Fruit fly (Drosophila melanogaster) whole organism, embryonic: ENCODE measurements around the gene eya.

Source experiments
- Adf1 ChIP-seq: fragments of 200-800 bp; sonication (Bioruptor generic); IDR thresholded peaks from 2 replicates; pipeline ENCODE4 v1.3.6; 2022; ENCODE audit warnings: missing biosample characterization, missing genetic modification characterization
- C15 ChIP-seq: fragments of 200-800 bp; sonication (Bioruptor generic); IDR thresholded peaks from 3 replicates; pipeline ENCODE4 v1.3.6; 2022; ENCODE audit warnings: missing biosample characterization, missing genetic modification characterization
- CG1024 ChIP-seq: fragments of 200-800 bp; sonication (Bioruptor generic); IDR thresholded peaks from 2 replicates; pipeline ENCODE4 v1.3.6; 2022; ENCODE audit warnings: missing biosample characterization, missing genetic modification characterization
- CG10462 ChIP-seq: fragments of 200-800 bp; sonication (Bioruptor generic); optimal IDR thresholded peaks from 2 replicates; lab custom pipeline; 2016; ENCODE audit warnings: missing biosample characterization, missing genetic modification characterization
- CG12299 ChIP-seq: fragments of 200-800 bp; sonication (Bioruptor generic); optimal IDR thresholded peaks from 2 replicates; lab custom pipeline; 2018; ENCODE audit warnings: missing biosample characterization, mild to moderate bottlenecking, missing genetic modification characterization
- CG13123 ChIP-seq: fragments of 200-800 bp; sonication (Bioruptor generic); optimal IDR thresholded peaks from 2 replicates; lab custom pipeline; 2016; ENCODE audit warnings: missing biosample characterization, missing genetic modification characterization
- CG14667 ChIP-seq: fragments of 200-800 bp; sonication (Bioruptor generic); IDR thresholded peaks from 2 replicates; pipeline ENCODE4 v1.3.6; 2022; ENCODE audit warnings: missing biosample characterization, missing genetic modification characterization
- CG15514 ChIP-seq: fragments of 200-800 bp; sonication (Bioruptor generic); optimal IDR thresholded peaks from 3 replicates; lab custom pipeline; 2017; ENCODE audit warnings: missing biosample characterization, missing genetic modification characterization, mild to moderate bottlenecking, moderate library complexity, missing genetic modification reagents
- CG18011 ChIP-seq: fragments of 200-800 bp; sonication (Bioruptor generic); optimal IDR thresholded peaks from 2 replicates; lab custom pipeline; 2017; ENCODE audit warnings: missing biosample characterization, missing genetic modification characterization, mild to moderate bottlenecking, moderate library complexity, missing genotype
- CG2199 ChIP-seq: fragments of 200-800 bp; sonication (Bioruptor generic); IDR thresholded peaks from 3 replicates; pipeline ENCODE4 v1.3.6; 2022; ENCODE audit warnings: missing biosample characterization, missing genetic modification characterization
- CG3065 ChIP-seq: fragments of 200-800 bp; sonication (Bioruptor generic); optimal IDR thresholded peaks from 2 replicates; lab custom pipeline; 2016; ENCODE audit warnings: missing biosample characterization, missing genetic modification characterization
- CG4617 ChIP-seq: fragments of 200-800 bp; sonication (Bioruptor generic); optimal IDR thresholded peaks from 3 replicates; lab custom pipeline; 2016; ENCODE audit warnings: missing biosample characterization, missing genetic modification characterization, borderline replicate concordance
- CG5953 ChIP-seq: fragments of 200-800 bp; sonication (Bioruptor generic); IDR thresholded peaks from 2 replicates; pipeline ENCODE4 v1.3.6; 2022; ENCODE audit warnings: missing biosample characterization, missing genetic modification characterization
- CG6813 ChIP-seq: fragments of 200-800 bp; sonication (Bioruptor generic); optimal IDR thresholded peaks from 2 replicates; lab custom pipeline; 2017; ENCODE audit warnings: missing biosample characterization, missing genetic modification characterization, mild to moderate bottlenecking, moderate library complexity, missing genetic modification reagents
- CG7271 ChIP-seq: fragments of 200-800 bp; sonication (Bioruptor generic); optimal IDR thresholded peaks from 2 replicates; lab custom pipeline; 2018; ENCODE audit warnings: missing biosample characterization, mild to moderate bottlenecking, missing genetic modification characterization, moderate library complexity
- CG7963 ChIP-seq: fragments of 200-800 bp; sonication (Bioruptor generic); IDR thresholded peaks from 3 replicates; pipeline ENCODE4 v1.3.6; 2022; ENCODE audit warnings: missing biosample characterization, missing genetic modification characterization; ENCODE audit not compliant: partially characterized antibody
- CG7987 ChIP-seq: fragments of 200-800 bp; sonication (Bioruptor generic); optimal IDR thresholded peaks from 2 replicates; lab custom pipeline; 2018; ENCODE audit warnings: missing biosample characterization, mild to moderate bottlenecking, missing genetic modification characterization, moderate library complexity
- CG8359 ChIP-seq: fragments of 200-800 bp; sonication (Bioruptor generic); optimal IDR thresholded peaks from 2 replicates; lab custom pipeline; 2017; ENCODE audit warnings: missing biosample characterization, mild to moderate bottlenecking, missing genetic modification characterization, borderline replicate concordance
- CkIIα-i1 ChIP-seq: fragments of 200-800 bp; sonication (Bioruptor generic); IDR thresholded peaks from 2 replicates; pipeline ENCODE4 v1.3.6; 2022; ENCODE audit warnings: missing biosample characterization, missing genetic modification characterization
- CrebB ChIP-seq: fragments of 200-800 bp; sonication (Bioruptor generic); optimal IDR thresholded peaks from 3 replicates; lab custom pipeline; 2018; ENCODE audit warnings: missing biosample characterization, mild to moderate bottlenecking, missing genetic modification characterization
- Dad ChIP-seq: fragments of 200-800 bp; sonication (Bioruptor generic); optimal IDR thresholded peaks from 3 replicates; lab custom pipeline; 2016; ENCODE audit warnings: missing biosample characterization, missing genetic modification characterization
- Fer3 ChIP-seq: fragments of 200-800 bp; sonication (Bioruptor generic); optimal IDR thresholded peaks from 2 replicates; lab custom pipeline; 2018; ENCODE audit warnings: missing biosample characterization, mild to moderate bottlenecking, missing genetic modification characterization, moderate library complexity
- HLH54F ChIP-seq: fragments of 200-800 bp; sonication (Bioruptor generic); optimal IDR thresholded peaks from 3 replicates; lab custom pipeline; 2016; ENCODE audit warnings: missing biosample characterization, missing genetic modification characterization
- Lim3 ChIP-seq: fragments of 200-800 bp; sonication (Bioruptor generic); IDR thresholded peaks from 2 replicates; pipeline ENCODE4 v1.3.6; 2022; ENCODE audit warnings: missing biosample characterization, missing genetic modification characterization
- Mad ChIP-seq: fragments of 200-800 bp; sonication (Bioruptor generic); optimal IDR thresholded peaks from 2 replicates; lab custom pipeline; 2016; ENCODE audit warnings: missing biosample characterization, missing genetic modification characterization
- Mrtf ChIP-seq: fragments of 200-800 bp; sonication (Bioruptor generic); IDR thresholded peaks from 3 replicates; pipeline ENCODE4 v1.3.6; 2022; ENCODE audit warnings: missing biosample characterization, missing genetic modification characterization
- Pdp1 ChIP-seq, 2 experiments: fragments of 200-800 bp; sonication (Bioruptor generic); optimal IDR thresholded peaks; 3 replicates each; lab custom pipeline; 2016; ENCODE audit warnings: missing biosample characterization in 2 of 2, missing genetic modification characterization in 2 of 2, mild to moderate bottlenecking in 1 of 2, moderate library complexity in 1 of 2
- Rfx ChIP-seq: fragments of 200-800 bp; sonication (Bioruptor generic); IDR thresholded peaks from 2 replicates; pipeline ENCODE4 v1.3.6; 2022; ENCODE audit warnings: missing biosample characterization, missing genetic modification characterization
- Rx ChIP-seq: fragments of 200-800 bp; sonication (Bioruptor generic); IDR thresholded peaks from 2 replicates; pipeline ENCODE4 v1.3.6; 2022; ENCODE audit warnings: missing biosample characterization, missing genetic modification characterization
- Spps ChIP-seq: fragments of 200-800 bp; sonication (Bioruptor generic); optimal IDR thresholded peaks from 2 replicates; lab custom pipeline; 2018; ENCODE audit warnings: missing biosample characterization, mild to moderate bottlenecking, missing genetic modification characterization
- TFAM ChIP-seq: fragments of 200-800 bp; sonication (Bioruptor generic); optimal IDR thresholded peaks from 2 replicates; lab custom pipeline; 2017; ENCODE audit warnings: missing biosample characterization, missing genetic modification characterization, inconsistent platforms
- bbx ChIP-seq: fragments of 200-800 bp; sonication (Bioruptor generic); IDR thresholded peaks from 2 replicates; pipeline ENCODE4 v1.3.6; 2022; ENCODE audit warnings: missing biosample characterization, missing genetic modification characterization; ENCODE audit not compliant: partially characterized antibody
- cg ChIP-seq: fragments of 200-800 bp; sonication (Bioruptor generic); optimal IDR thresholded peaks from 3 replicates; lab custom pipeline; 2019; ENCODE audit warnings: missing biosample characterization, mild to moderate bottlenecking, missing genetic modification characterization, moderate library complexity
- dm ChIP-seq: fragments of 200-800 bp; sonication (Bioruptor generic); optimal IDR thresholded peaks from 3 replicates; lab custom pipeline; 2016; ENCODE audit warnings: missing biosample characterization, missing genetic modification characterization
- dmrt99B ChIP-seq: fragments of 200-800 bp; sonication (Bioruptor generic); optimal IDR thresholded peaks from 2 replicates; lab custom pipeline; 2018; ENCODE audit warnings: missing biosample characterization, mild to moderate bottlenecking, missing genetic modification characterization, moderate library complexity
- fd102C ChIP-seq: fragments of 200-800 bp; sonication (Bioruptor generic); optimal IDR thresholded peaks from 2 replicates; lab custom pipeline; 2018; ENCODE audit warnings: missing biosample characterization, mild to moderate bottlenecking, missing genetic modification characterization, moderate library complexity
- fd96Cb ChIP-seq: fragments of 200-800 bp; sonication (Bioruptor generic); optimal IDR thresholded peaks from 2 replicates; lab custom pipeline; 2018; ENCODE audit warnings: missing biosample characterization, mild to moderate bottlenecking, missing genetic modification characterization, moderate library complexity
- gsb-n ChIP-seq: fragments of 200-800 bp; sonication (Bioruptor generic); optimal IDR thresholded peaks from 3 replicates; lab custom pipeline; 2018; ENCODE audit warnings: missing biosample characterization, mild to moderate bottlenecking, missing genetic modification characterization
- inv ChIP-seq: fragments of 200-800 bp; sonication (Bioruptor generic); IDR thresholded peaks from 2 replicates; pipeline ENCODE4 v1.3.6; 2022; ENCODE audit warnings: missing biosample characterization, missing genetic modification characterization; ENCODE audit not compliant: partially characterized antibody
- jumu ChIP-seq: fragments of 200-800 bp; sonication (Bioruptor generic); optimal IDR thresholded peaks from 3 replicates; lab custom pipeline; 2016; ENCODE audit warnings: missing biosample characterization, missing genetic modification characterization
- peb ChIP-seq: fragments of 200-800 bp; sonication (Bioruptor generic); IDR thresholded peaks from 2 replicates; pipeline ENCODE4 v1.3.6; 2022; ENCODE audit warnings: missing biosample characterization, missing genetic modification characterization
- pho ChIP-seq: fragments of 200-800 bp; sonication (Bioruptor generic); optimal IDR thresholded peaks from 2 replicates; lab custom pipeline; 2016; ENCODE audit warnings: missing biosample characterization, missing genetic modification characterization
- pita ChIP-seq: fragments of 200-800 bp; sonication (Bioruptor generic); optimal IDR thresholded peaks from 2 replicates; lab custom pipeline; 2017; ENCODE audit warnings: missing biosample characterization, mild to moderate bottlenecking, missing genetic modification characterization
- seq ChIP-seq: fragments of 200-800 bp; sonication (Bioruptor generic); IDR thresholded peaks from 2 replicates; pipeline ENCODE4 v1.3.6; 2022; ENCODE audit warnings: missing biosample characterization, missing genetic modification characterization
- slp2 ChIP-seq: fragments of 200-800 bp; sonication (Bioruptor generic); optimal IDR thresholded peaks from 2 replicates; lab custom pipeline; 2016; ENCODE audit warnings: missing biosample characterization, missing genetic modification characterization
- tup ChIP-seq: fragments of 200-800 bp; sonication (Bioruptor generic); optimal IDR thresholded peaks from 2 replicates; lab custom pipeline; 2016; ENCODE audit warnings: missing biosample characterization, mild to moderate bottlenecking, missing genetic modification characterization, moderate library complexity
- zen ChIP-seq: fragments of 200-800 bp; sonication (Bioruptor generic); optimal IDR thresholded peaks from 3 replicates; lab custom pipeline; 2018; ENCODE audit warnings: missing biosample characterization, mild to moderate bottlenecking, missing genetic modification characterization, moderate library complexity
- zen2 ChIP-seq: fragments of 200-800 bp; sonication (Bioruptor generic); IDR thresholded peaks from 3 replicates; pipeline ENCODE4 v1.3.6; 2022; ENCODE audit warnings: missing biosample characterization, missing genetic modification characterization; ENCODE audit not compliant: partially characterized antibody

eya gene

DNA sequence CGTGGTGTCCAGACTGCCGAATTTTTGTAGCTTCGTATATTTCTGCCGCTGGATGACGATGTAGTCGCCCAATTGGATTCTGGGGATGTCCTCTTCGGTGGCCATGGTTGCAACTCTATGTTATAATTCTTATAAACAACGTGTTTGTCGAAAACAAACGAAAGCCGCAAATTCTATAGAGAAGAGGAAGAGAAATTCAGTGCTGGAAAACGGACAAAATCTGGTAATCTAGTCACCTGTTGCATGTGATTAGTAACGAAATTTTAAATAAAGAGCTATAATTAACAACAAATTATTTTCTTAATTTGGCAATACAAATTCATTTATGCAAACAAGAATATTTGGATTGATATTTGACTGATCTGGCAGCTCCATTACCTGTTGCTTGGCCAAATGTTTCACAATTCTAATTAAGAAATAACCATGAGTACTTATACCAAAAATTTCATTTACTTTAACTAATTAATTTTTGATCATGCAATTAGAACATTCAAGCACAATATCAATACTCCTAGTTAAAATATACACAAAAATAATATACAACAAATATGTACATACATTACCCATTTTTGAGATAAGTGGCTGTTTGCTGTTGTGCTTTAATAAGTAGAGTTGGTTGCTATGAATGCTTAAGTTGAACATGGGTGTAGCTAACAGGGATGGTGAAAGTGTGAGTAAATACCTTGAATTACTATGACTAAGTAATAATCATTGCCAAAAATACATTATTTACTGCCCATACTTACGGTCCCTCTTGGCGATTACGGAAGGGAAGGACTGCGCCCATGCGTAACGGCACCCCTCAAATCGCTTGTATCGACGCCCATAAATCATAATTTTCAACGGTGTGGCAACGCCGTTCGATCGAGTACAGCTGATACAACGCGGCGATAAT lies 14.9 kb upstream of the eya start, which contains the start of the genes Trmt6 and Ent2 (continued):
- TF ChIP-seq CG14667 (GFP tag; lab: Robert Waterston, UW) (peak; percentile 97), dmrt99B (tag; lab: Kevin White, UChicago) (peak; percentile 94), CG7963 (GFP tag; lab: Robert Waterston, UW) (no peak), dm (GFP tag; lab: Kevin White, UChicago) (peak; percentile 91), fd102C (GFP tag; lab: Kevin White, UChicago) (no peak), CG7987 (GFP tag; lab: Kevin White, UChicago) (peak; percentile 82), CG12299 (peak; percentile 72), Adf1 (GFP tag; lab: Robert Waterston, UW) (peak; percentile 77), Spps (peak; percentile 58), CG13123 (GFP tag; lab: Kevin White, UChicago) (peak; percentile 86), inv (no peak), Dad (GFP tag; lab: Kevin White, UChicago) (peak; percentile 92), CG4617 (GFP tag; lab: Kevin White, UChicago) (peak; percentile 91), fd96Cb (tag; lab: Kevin White, UChicago) (peak; percentile 95), CG8359 (GFP tag; lab: Kevin White, UChicago) (peak; percentile 9), CG7271 (tag; lab: Kevin White, UChicago) (peak; percentile 79), Rx (GFP tag; lab: Robert Waterston, UW) (peak; percentile 98), zen2 (GFP tag; lab: Robert Waterston, UW) (no peak), jumu (GFP tag; lab: Kevin White, UChicago) (peak; percentile 98), CG1024 (peak; percentile 92), seq (GFP tag; lab: Robert Waterston, UW) (peak; percentile 94), Rfx (peak; percentile 99), CG2199 (peak; percentile 95), Pdp1 (GFP tag; optimal IDR thresholded peaks at IDR 0.05; lab: Kevin White, UChicago) (peak; percentile 96 to 97), cg (GFP tag; lab: Kevin White, UChicago) (no peak), Lim3 (GFP tag; lab: Robert Waterston, UW) (peak; percentile 90), CrebB (tag; lab: Kevin White, UChicago) (peak; percentile 85), CG10462 (GFP tag; lab: Kevin White, UChicago) (peak; percentile 87), CkIIα-i1 (peak; percentile 87), pita (GFP tag; lab: Kevin White, UChicago) (no peak), Mrtf (GFP tag; lab: Robert Waterston, UW) (peak; percentile 98), C15 (GFP tag; lab: Robert Waterston, UW) (peak; percentile 92), CG3065 (peak; percentile 89), CG18011 (GFP tag; lab: Kevin White, UChicago) (peak; percentile 91), bbx (GFP tag; lab: Robert Waterston, UW) (0 out of 2 replicates have a peak, but pooled peaks have one; percentile 32), tup (GFP tag; lab: Kevin White, UChicago) (peak; percentile 90), TFAM (peak; percentile 79), HLH54F (GFP tag; lab: Kevin White, UChicago) (peak; percentile 98), CG6813 (GFP tag; lab: Kevin White, UChicago) (peak; percentile 93), slp2 (GFP tag; lab: Kevin White, UChicago) (peak; percentile 96), CG15514 (peak; percentile 90), Fer3 (tag; lab: Kevin White, UChicago) (peak; percentile 96), zen (tag; lab: Kevin White, UChicago) (peak; percentile 88), CG5953 (peak; percentile 94), pho (GFP tag; lab: Kevin White, UChicago) (peak; percentile 97), gsb-n (tag; lab: Kevin White, UChicago) (peak; percentile 85), peb (GFP tag; lab: Robert Waterston, UW) (peak; percentile 95), Mad (GFP tag; lab: Kevin White, UChicago) (peak; percentile 93)
